Worm (Caenorhabditis elegans): Measurements from ENCODE around the gene oig-3.

DNA sequence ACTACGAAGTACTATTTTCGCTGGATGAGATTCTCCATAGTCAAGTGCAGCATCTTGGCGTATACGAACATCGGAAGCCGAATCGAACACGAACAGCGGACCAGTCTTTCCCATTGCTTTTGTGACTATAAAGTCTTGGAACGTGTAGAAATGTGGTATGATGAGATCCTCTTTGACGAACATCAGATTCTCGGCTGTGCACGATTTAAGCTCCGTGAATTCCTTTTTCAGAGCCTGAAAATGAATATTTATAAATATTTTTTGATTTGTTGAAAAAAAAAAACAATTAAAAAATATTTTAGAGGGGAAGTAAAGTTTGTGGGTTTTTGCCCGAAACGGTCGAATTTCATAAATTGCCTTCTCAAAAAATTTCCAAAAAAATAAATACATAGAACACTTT lies 45.5 kb upstream of the oig-3 start:
- no peak for TF ChIP-seq ztf-11 (tag; optimal IDR thresholded peaks at IDR 0.05)
- no peak for TF ChIP-seq hlh-1 (tag; optimal IDR thresholded peaks at IDR 0.05)
- TF ChIP-seq lsy-2 (tag; optimal IDR thresholded peaks at IDR 0.05) = no peak
- no peak for TF ChIP-seq lin-13 (tag; optimal IDR thresholded peaks at IDR 0.05)
- TF ChIP-seq unc-120 (tag; optimal IDR thresholded peaks at IDR 0.05; ENCODE audit: poor library complexity, severe bottlenecking) = no peak
- TF ChIP-seq mep-1 (tag; optimal IDR thresholded peaks at IDR 0.05) = no peak
- TF ChIP-seq elt-1 (tag; optimal IDR thresholded peaks at IDR 0.05; ENCODE audit: borderline replicate concordance, insufficient read depth) = no peak
- no peak for TF ChIP-seq pha-4 (tag; optimal IDR thresholded peaks at IDR 0.05)
- TF ChIP-seq nhr-76 (tag; optimal IDR thresholded peaks at IDR 0.05) = no peak
- TF ChIP-seq nhr-12 (tag; optimal IDR thresholded peaks at IDR 0.05) = no peak
- no peak for TF ChIP-seq snpc-4 (tag; optimal IDR thresholded peaks at IDR 0.05)
